Fruit fly (Drosophila melanogaster): Measurements from ENCODE around the gene CG32161.

DNA sequence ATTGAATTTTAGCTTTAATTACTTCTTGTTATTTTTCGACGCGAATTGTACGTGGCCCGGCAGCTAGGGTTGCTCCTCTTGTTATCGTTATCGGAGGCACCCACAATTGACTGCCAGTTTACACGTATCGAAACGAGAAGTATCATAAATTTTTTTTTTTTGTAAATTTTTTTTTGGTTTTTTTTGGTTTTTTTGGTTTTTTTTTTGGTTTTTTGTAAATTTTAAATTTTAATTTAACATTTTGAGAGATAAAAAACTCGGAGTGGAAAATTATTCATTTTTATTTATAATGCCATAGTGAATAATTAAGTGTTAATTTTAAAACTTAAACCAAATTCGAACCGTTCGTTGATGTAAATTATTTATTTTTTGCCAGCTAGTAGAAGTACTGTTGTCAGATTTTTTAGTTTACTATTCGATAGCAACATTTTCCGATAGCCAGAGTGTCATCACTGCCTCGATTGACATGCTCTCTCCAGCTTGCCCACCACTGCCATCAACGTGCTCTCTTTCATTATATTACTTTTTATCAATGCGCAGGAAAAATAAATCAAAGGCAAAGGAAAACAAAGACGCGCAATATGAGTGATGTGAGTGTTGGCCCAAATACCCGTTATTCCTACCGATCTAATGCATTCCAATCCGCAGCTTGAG, 980 bp upstream of the CG32161 start, which contains the start of the genes kud and Zcchc7:
- no peak for TF ChIP-seq CG10348 (GFP tag; IDR thresholded peaks at IDR 0.05)
- peak; percentile 51 for TF ChIP-seq Snoo (tag; optimal IDR thresholded peaks at IDR 0.05)
- no peak for TF ChIP-seq CG13204 (GFP tag; optimal IDR thresholded peaks at IDR 0.05)
- TF ChIP-seq CG34367 (tag; optimal IDR thresholded peaks at IDR 0.05), result peak; percentile 33
- no peak; the same call in 1 of the 2 replicates for TF ChIP-seq CG32121 (GFP tag; IDR thresholded peaks at IDR 0.05)
- no peak for TF ChIP-seq Pif1B (GFP tag; optimal IDR thresholded peaks at IDR 0.05)
- no peak for TF ChIP-seq CG12605 (GFP tag; IDR thresholded peaks at IDR 0.05)

All from whole organism, pupa.